Fruit fly (Drosophila melanogaster): ENCODE data around the gene Nepl5.

dm6 chr2L:6348327-6348726 is 32.7 kb upstream of the Nepl5 start, which contains the start of gene CG9497:
- no peak for TF ChIP-seq Myc (optimal IDR thresholded peaks at IDR 0.05)
- no peak for TF ChIP-seq OdsH (GFP tag; optimal IDR thresholded peaks at IDR 0.05)
- TF ChIP-seq Hnf4 (GFP tag; optimal IDR thresholded peaks at IDR 0.05), result no peak
- no peak for TF ChIP-seq GATAd (GFP tag; optimal IDR thresholded peaks at IDR 0.05)
- no peak for TF ChIP-seq CG9705 (GFP tag; optimal IDR thresholded peaks at IDR 0.05)
- no peak for TF ChIP-seq dl (GFP tag; optimal IDR thresholded peaks at IDR 0.05; ENCODE audit: insufficient read depth in 1 of 2, partially characterized antibody in 2 of 2)
- TF ChIP-seq dsf (GFP tag; optimal IDR thresholded peaks at IDR 0.05; ENCODE audit: borderline replicate concordance), result no peak
